Fruit fly (Drosophila melanogaster) whole organism, wandering third instar larva: ENCODE results near the gene aralar1.

Experiments used
- Abd-B ChIP-seq: fragments of >200 bp; optimal IDR thresholded peaks from 2 replicates; lab custom pipeline; 2017; ENCODE audit warnings: missing biosample characterization, missing genetic modification characterization
- fru ChIP-seq: fragments of 200-800 bp; sonication (Bioruptor generic); optimal IDR thresholded peaks from 3 replicates; lab custom pipeline; 2016; ENCODE audit warnings: missing biosample characterization, mild to moderate bottlenecking, missing genetic modification characterization

DNA sequence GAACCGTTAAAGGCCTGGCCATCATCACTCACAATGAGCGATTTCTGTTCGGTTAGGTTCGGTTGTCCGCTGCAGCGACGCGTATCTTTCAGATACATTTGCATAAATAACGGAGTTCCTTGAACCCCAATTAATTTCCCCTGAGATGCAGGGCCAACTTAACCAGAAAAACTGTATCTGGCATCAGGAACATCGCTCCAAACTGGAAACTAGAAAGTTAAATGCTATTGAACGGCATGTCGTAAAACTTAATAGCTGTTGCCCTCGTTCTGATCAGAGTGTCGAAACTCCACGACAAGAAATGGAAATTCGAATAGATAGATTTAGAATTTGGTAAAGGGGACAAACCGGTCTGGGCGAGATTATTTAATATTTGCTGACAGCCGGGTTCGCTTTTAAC, 16.7 kb upstream of the aralar1 start:
- TF ChIP-seq fru (GFP tag; lab: Kevin White, UChicago), result no peak
- no peak for TF ChIP-seq Abd-B (GFP tag; lab: Kevin White, UChicago)
